Worm (Caenorhabditis elegans) whole organism, L4 larva: ENCODE results near the gene sre-24.

Experiments
- ama-1 ChIP-seq: fragments of 150-350 bp; optimal IDR thresholded peaks from 2 replicates; lab custom pipeline; 2014; ENCODE audit warnings: inconsistent platforms, mixed read lengths
- daf-19 ChIP-seq: fragments of 200-800 bp; sonication (Bioruptor generic); conservative IDR thresholded peaks from 2 replicates; pipeline ENCODE4 v1.3.6; 2022; ENCODE audit warnings: missing genetic modification characterization, missing compliant biosample characterization
- egl-27 ChIP-seq: sonication (generic microtip); optimal IDR thresholded peaks from 3 replicates; lab custom pipeline; 2017; ENCODE audit warnings: missing biosample characterization, missing genetic modification reagents, missing genetic modification characterization
- egl-43 ChIP-seq: fragments of 200-800 bp; sonication (Bioruptor generic); IDR thresholded peaks from 2 replicates; pipeline ENCODE4 v1.3.6; 2022; ENCODE audit warnings: missing genetic modification reagents, missing genetic modification characterization, missing compliant biosample characterization
- hlh-30 ChIP-seq: sonication (generic microtip); optimal IDR thresholded peaks from 2 replicates; lab custom pipeline; 2017; ENCODE audit warnings: antibody characterized with exemption, mild to moderate bottlenecking, missing genetic modification characterization, missing compliant biosample characterization; ENCODE audit not compliant: insufficient read depth
- lin-1 ChIP-seq: fragments of 200-800 bp; sonication (Bioruptor generic); IDR thresholded peaks from 2 replicates; pipeline ENCODE4 v1.3.6; 2022; ENCODE audit warnings: missing genetic modification reagents, missing genetic modification characterization, missing compliant biosample characterization
- nhr-77 ChIP-seq: fragments of 150-350 bp; optimal IDR thresholded peaks from 2 replicates; lab custom pipeline; 2014; ENCODE audit warnings: missing biosample characterization, missing genetic modification characterization
- pqm-1 ChIP-seq: sonication (generic microtip); optimal IDR thresholded peaks from 2 replicates; lab custom pipeline; 2017; ENCODE audit warnings: missing biosample characterization, missing genetic modification characterization
- snpc-4 ChIP-seq: fragments of 150-350 bp; optimal IDR thresholded peaks from 2 replicates; lab custom pipeline; 2014; ENCODE audit warnings: missing biosample characterization, missing genetic modification characterization
- unc-130 ChIP-seq: sonication (generic microtip); optimal IDR thresholded peaks from 2 replicates; lab custom pipeline; 2016; ENCODE audit warnings: missing genetic modification reagents, missing genetic modification characterization, missing compliant biosample characterization
- zip-2 ChIP-seq: fragments of 150-350 bp; optimal IDR thresholded peaks from 2 replicates; lab custom pipeline; 2014; ENCODE audit warnings: missing biosample characterization, missing genetic modification characterization

DNA sequence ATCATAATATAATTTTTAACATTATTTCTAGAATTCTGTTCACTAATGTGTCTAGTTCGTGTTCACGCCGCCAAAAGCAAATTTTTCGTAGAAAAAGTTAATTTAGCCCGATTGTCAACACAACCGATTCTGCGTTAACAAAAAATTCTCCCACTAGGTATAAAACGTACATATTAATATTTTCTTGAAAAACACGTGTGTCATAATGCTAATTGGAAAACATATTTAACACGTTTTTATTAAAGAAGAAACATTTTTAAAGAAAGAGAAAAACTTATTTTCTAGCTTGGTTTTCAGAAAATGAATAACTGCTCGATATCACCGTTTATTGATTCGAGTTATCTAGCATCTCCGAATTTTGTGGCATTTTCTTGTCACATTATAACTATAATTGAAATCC lies 14.4 kb upstream of the sre-24 start, which contains the start of gene srh-243:
- TF ChIP-seq ama-1 (lab: Kevin White, UChicago) (no peak), snpc-4 (no peak), unc-130 (no peak), daf-19 (GFP tag; lab: Robert Waterston, UW) (no peak), egl-27 (tag; lab: Kevin White, UChicago) (no peak), nhr-77 (tag; lab: Kevin White, UChicago) (no peak), pqm-1 (tag; lab: Kevin White, UChicago) (no peak), egl-43 (GFP tag; lab: Robert Waterston, UW) (no peak), lin-1 (no peak), hlh-30 (no peak), zip-2 (tag; lab: Kevin White, UChicago) (no peak)
